Fruit fly (Drosophila melanogaster): ENCODE results near the gene CG45089.

Gene CG45089

dm6 chrX:7857873-7858272 lies 35.7 kb downstream of the CG45089 start, which contains the start of gene CG1409:
Gene CG1409, plus strand, starts transcription at chrX:7858173.
- TF ChIP-seq noc (tag; optimal IDR thresholded peaks at IDR 0.05) = no peak

DNA sequence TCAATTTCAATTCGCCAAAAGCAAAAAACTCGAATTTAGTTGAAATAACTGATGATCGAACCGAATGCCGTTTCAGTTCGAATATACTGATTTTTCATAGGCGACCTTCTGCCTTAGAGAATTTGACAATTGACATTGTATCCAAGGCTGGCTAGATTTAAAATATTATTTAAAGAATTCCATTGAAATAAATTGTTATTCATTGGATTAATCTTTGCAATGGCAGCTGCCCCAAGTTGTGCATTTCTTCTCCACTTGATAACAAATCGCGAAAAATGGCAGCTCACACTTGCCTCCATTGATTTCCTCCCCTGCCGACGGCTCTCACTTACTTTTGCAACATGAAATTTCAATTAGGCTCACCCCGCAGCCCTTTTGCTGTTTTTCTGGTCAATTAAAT lies 39.5 kb downstream of the CG45089 start, which contains the start of gene CG10920:
CG10920 (minus strand) TSS at position 101 of the 400 bp plus-strand sequence.
- no peak for TF ChIP-seq noc (tag; optimal IDR thresholded peaks at IDR 0.05)

All from whole organism, larva.